Worm (Caenorhabditis elegans): ENCODE results near the gene ZK938.11.

ce11 chrII:9826946-9827345 lies 13.3 kb downstream of the ZK938.11 start:
- TF ChIP-seq pha-4 (tag; optimal IDR thresholded peaks at IDR 0.05) (no peak), elt-3 (tag; optimal IDR thresholded peaks at IDR 0.05) (no peak), nhr-12 (tag; optimal IDR thresholded peaks at IDR 0.05) (no peak), egl-27 (tag; optimal IDR thresholded peaks at IDR 0.05) (no peak), ztf-11 (tag; optimal IDR thresholded peaks at IDR 0.05) (no peak), zag-1 (tag; optimal IDR thresholded peaks at IDR 0.05) (no peak), unc-62 (GFP tag; optimal IDR thresholded peaks at IDR 0.05) (no peak), mdl-1 (tag; optimal IDR thresholded peaks at IDR 0.05) (no peak)

Data from whole organism, L3 larva.